Fruit fly (Drosophila melanogaster) whole organism, embryonic: ENCODE results near the gene Doa.

Source experiments
- Adf1 ChIP-seq: fragments of 200-800 bp; sonication (Bioruptor generic); IDR thresholded peaks from 2 replicates; pipeline ENCODE4 v1.3.6; 2022; ENCODE audit warnings: missing biosample characterization, missing genetic modification characterization
- Antp ChIP-seq: fragments of 200-800 bp; sonication (Bioruptor generic); optimal IDR thresholded peaks from 3 replicates; lab custom pipeline; 2016; ENCODE audit warnings: missing biosample characterization, missing genetic modification characterization
- Atf-2 ChIP-seq: fragments of 200-800 bp; sonication (Bioruptor generic); optimal IDR thresholded peaks from 2 replicates; lab custom pipeline; 2016; ENCODE audit warnings: missing biosample characterization, missing genetic modification characterization
- B-H2 ChIP-seq: fragments of 200-800 bp; sonication (Bioruptor generic); optimal IDR thresholded peaks from 2 replicates; lab custom pipeline; 2018; ENCODE audit warnings: missing biosample characterization, mild to moderate bottlenecking, missing genetic modification characterization
- CG11247 ChIP-seq: fragments of 200-800 bp; sonication (Bioruptor generic); IDR thresholded peaks from 2 replicates; pipeline ENCODE4 v1.3.6; 2022; ENCODE audit warnings: missing biosample characterization, missing genetic modification characterization
- CG11456 ChIP-seq: fragments of 200-800 bp; sonication (Bioruptor generic); IDR thresholded peaks from 3 replicates; pipeline ENCODE4 v1.3.6; 2022; ENCODE audit warnings: missing biosample characterization, missing genetic modification characterization
- CG12155 ChIP-seq: fragments of 200-800 bp; sonication (Bioruptor generic); optimal IDR thresholded peaks from 3 replicates; lab custom pipeline; 2016; ENCODE audit warnings: missing biosample characterization, missing genetic modification characterization
- CG12769 ChIP-seq: fragments of 200-800 bp; sonication (Bioruptor generic); optimal IDR thresholded peaks from 2 replicates; lab custom pipeline; 2019; ENCODE audit warnings: missing biosample characterization, mild to moderate bottlenecking, missing genetic modification characterization, moderate library complexity
- CG13287 ChIP-seq: fragments of 200-800 bp; sonication (Bioruptor generic); IDR thresholded peaks from 2 replicates; pipeline ENCODE4 v1.3.6; 2022; ENCODE audit warnings: missing biosample characterization, missing genetic modification characterization; ENCODE audit not compliant: partially characterized antibody
- CG15011 ChIP-seq: fragments of 200-800 bp; sonication (Bioruptor generic); optimal IDR thresholded peaks from 3 replicates; lab custom pipeline; 2018; ENCODE audit warnings: missing biosample characterization, mild to moderate bottlenecking, missing genetic modification characterization
- CG1603 ChIP-seq: fragments of 200-800 bp; sonication (Bioruptor generic); optimal IDR thresholded peaks from 2 replicates; lab custom pipeline; 2019; ENCODE audit warnings: missing biosample characterization, mild to moderate bottlenecking, missing genetic modification characterization, moderate library complexity
- CG16815 ChIP-seq: fragments of 200-800 bp; sonication (Bioruptor generic); optimal IDR thresholded peaks from 3 replicates; lab custom pipeline; 2017; ENCODE audit warnings: missing biosample characterization, mild to moderate bottlenecking, missing genetic modification characterization
- CG16863 ChIP-seq: fragments of 200-800 bp; sonication (Bioruptor generic); optimal IDR thresholded peaks from 3 replicates; lab custom pipeline; 2016; ENCODE audit warnings: missing biosample characterization, missing genetic modification characterization
- CG31224 ChIP-seq: fragments of 200-800 bp; sonication (Bioruptor generic); IDR thresholded peaks from 2 replicates; pipeline ENCODE4 v1.3.6; 2022; ENCODE audit warnings: missing biosample characterization, missing genetic modification characterization
- CG3995 ChIP-seq: fragments of 200-800 bp; sonication (Bioruptor generic); optimal IDR thresholded peaks from 3 replicates; lab custom pipeline; 2016; ENCODE audit warnings: missing biosample characterization, missing genetic modification characterization
- CG4282 ChIP-seq: fragments of 200-800 bp; sonication (Bioruptor generic); optimal IDR thresholded peaks from 2 replicates; lab custom pipeline; 2016; ENCODE audit warnings: missing biosample characterization, missing genetic modification characterization
- CG4707 ChIP-seq: fragments of 200-800 bp; sonication (Bioruptor generic); optimal IDR thresholded peaks from 2 replicates; lab custom pipeline; 2018; ENCODE audit warnings: missing biosample characterization, mild to moderate bottlenecking, missing genetic modification characterization, moderate library complexity
- CG4730 ChIP-seq: fragments of 200-800 bp; sonication (Bioruptor generic); IDR thresholded peaks from 2 replicates; pipeline ENCODE4 v1.3.6; 2022; ENCODE audit warnings: missing biosample characterization, missing genetic modification characterization
- CG7987 ChIP-seq: fragments of 200-800 bp; sonication (Bioruptor generic); optimal IDR thresholded peaks from 2 replicates; lab custom pipeline; 2018; ENCODE audit warnings: missing biosample characterization, mild to moderate bottlenecking, missing genetic modification characterization, moderate library complexity
- CG9817 ChIP-seq: fragments of 200-800 bp; sonication (Bioruptor generic); optimal IDR thresholded peaks from 2 replicates; lab custom pipeline; 2018; ENCODE audit warnings: missing biosample characterization, mild to moderate bottlenecking, missing genetic modification characterization, moderate library complexity
- Dek ChIP-seq: fragments of 200-800 bp; sonication (Bioruptor generic); optimal IDR thresholded peaks from 3 replicates; lab custom pipeline; 2019; ENCODE audit warnings: missing biosample characterization, mild to moderate bottlenecking, missing genetic modification characterization, moderate library complexity
- Doc2 ChIP-seq: fragments of 200-800 bp; sonication (Bioruptor generic); IDR thresholded peaks from 2 replicates; pipeline ENCODE4 v1.3.6; 2022; ENCODE audit warnings: missing biosample characterization, missing genetic modification characterization
- HLH54F ChIP-seq: fragments of 200-800 bp; sonication (Bioruptor generic); optimal IDR thresholded peaks from 3 replicates; lab custom pipeline; 2016; ENCODE audit warnings: missing biosample characterization, missing genetic modification characterization
- Hmr ChIP-seq: fragments of 200-800 bp; sonication (Bioruptor generic); optimal IDR thresholded peaks from 3 replicates; lab custom pipeline; 2017; ENCODE audit warnings: mild to moderate bottlenecking, missing biosample characterization, missing genetic modification reagents, missing genetic modification characterization
- Hmx ChIP-seq: fragments of 200-800 bp; sonication (Bioruptor generic); optimal IDR thresholded peaks from 2 replicates; lab custom pipeline; 2016; ENCODE audit warnings: missing biosample characterization, missing genetic modification characterization
- Hr39 ChIP-seq: fragments of >200 bp; optimal IDR thresholded peaks from 2 replicates; lab custom pipeline; 2017
- MTF-1 ChIP-seq: fragments of 200-800 bp; sonication (Bioruptor generic); optimal IDR thresholded peaks from 2 replicates; lab custom pipeline; 2018; ENCODE audit warnings: missing biosample characterization, mild to moderate bottlenecking, missing genetic modification characterization, borderline replicate concordance
- Neu2 ChIP-seq: fragments of 200-800 bp; sonication (Bioruptor generic); optimal IDR thresholded peaks from 3 replicates; lab custom pipeline; 2016; ENCODE audit warnings: missing biosample characterization, missing genetic modification characterization, borderline replicate concordance
- Sry-δ ChIP-seq: fragments of 200-800 bp; sonication (Bioruptor generic); optimal IDR thresholded peaks from 2 replicates; lab custom pipeline; 2016; ENCODE audit warnings: missing biosample characterization, missing genetic modification characterization
- ash1 ChIP-seq: fragments of 200-800 bp; sonication (Bioruptor generic); optimal IDR thresholded peaks from 2 replicates; lab custom pipeline; 2018; ENCODE audit warnings: missing biosample characterization, mild to moderate bottlenecking, missing genetic modification characterization
- az2 ChIP-seq: fragments of 200-800 bp; sonication (Bioruptor generic); optimal IDR thresholded peaks from 3 replicates; lab custom pipeline; 2016; ENCODE audit warnings: missing biosample characterization, missing genetic modification characterization
- br ChIP-seq: fragments of >200 bp; optimal IDR thresholded peaks from 2 replicates; lab custom pipeline; 2017
- btn ChIP-seq: fragments of 200-800 bp; sonication (Bioruptor generic); optimal IDR thresholded peaks from 2 replicates; lab custom pipeline; 2016; ENCODE audit warnings: missing biosample characterization, missing genetic modification characterization
- chn ChIP-seq: fragments of 200-800 bp; sonication (Bioruptor generic); optimal IDR thresholded peaks from 2 replicates; lab custom pipeline; 2016; ENCODE audit warnings: missing biosample characterization, missing genetic modification characterization
- dmrt11E ChIP-seq: fragments of 200-800 bp; sonication (Bioruptor generic); optimal IDR thresholded peaks from 3 replicates; lab custom pipeline; 2018; ENCODE audit warnings: missing biosample characterization, mild to moderate bottlenecking, missing genetic modification characterization, moderate library complexity
- emc ChIP-seq: fragments of 200-800 bp; sonication (Bioruptor generic); optimal IDR thresholded peaks from 2 replicates; lab custom pipeline; 2016; ENCODE audit warnings: missing biosample characterization, missing genetic modification characterization
- ewg ChIP-seq: fragments of 200-800 bp; sonication (Bioruptor generic); optimal IDR thresholded peaks from 3 replicates; lab custom pipeline; 2017; ENCODE audit warnings: mild to moderate bottlenecking, missing biosample characterization, missing genetic modification reagents, missing genetic modification characterization
- grn ChIP-seq: fragments of 200-800 bp; sonication (Bioruptor generic); optimal IDR thresholded peaks from 3 replicates; lab custom pipeline; 2017; ENCODE audit warnings: missing biosample characterization, missing genetic modification characterization
- kay ChIP-seq: fragments of 200-800 bp; sonication (Bioruptor generic); optimal IDR thresholded peaks from 2 replicates; lab custom pipeline; 2016; ENCODE audit warnings: missing biosample characterization, missing genetic modification characterization
- klu ChIP-seq: fragments of 200-800 bp; sonication (Bioruptor generic); IDR thresholded peaks from 2 replicates; pipeline ENCODE4 v1.3.6; 2022; ENCODE audit warnings: missing biosample characterization, missing genetic modification characterization
- kni ChIP-seq: fragments of 200-800 bp; sonication (Bioruptor generic); optimal IDR thresholded peaks from 3 replicates; lab custom pipeline; 2017; ENCODE audit warnings: mild to moderate bottlenecking, missing biosample characterization, missing genetic modification reagents, missing genetic modification characterization
- maf-S ChIP-seq: fragments of 200-800 bp; sonication (Bioruptor generic); optimal IDR thresholded peaks from 2 replicates; lab custom pipeline; 2016; ENCODE audit warnings: missing biosample characterization, missing genetic modification characterization
- nom ChIP-seq: fragments of 200-800 bp; sonication (Bioruptor generic); optimal IDR thresholded peaks from 2 replicates; lab custom pipeline; 2017; ENCODE audit warnings: missing biosample characterization, missing genetic modification characterization, mild to moderate bottlenecking, moderate library complexity, missing genetic modification reagents
- pan ChIP-seq, 4 experiments: fragments of >200 bp in 3 of 4; fragments of 200-800 bp in 1 of 4; sonication (Bioruptor generic) in 1 of 4; optimal IDR thresholded peaks in 3 of 4; IDR thresholded peaks in 1 of 4; 2 replicates each; pipeline versions ENCODE4 v1.3.6 to Lab custom; 2017 to 2022; ENCODE audit warnings: missing biosample characterization in 2 of 4, missing genetic modification characterization in 2 of 4, mixed read lengths in 1 of 4
- salm ChIP-seq: fragments of 200-800 bp; sonication (Bioruptor generic); optimal IDR thresholded peaks from 2 replicates; lab custom pipeline; 2018; ENCODE audit warnings: missing biosample characterization, mild to moderate bottlenecking, missing genetic modification characterization
- schlank ChIP-seq: fragments of 200-800 bp; sonication (Bioruptor generic); optimal IDR thresholded peaks from 2 replicates; lab custom pipeline; 2018; ENCODE audit warnings: missing biosample characterization, mild to moderate bottlenecking, missing genetic modification characterization
- sd ChIP-seq: fragments of 200-800 bp; sonication (Bioruptor generic); optimal IDR thresholded peaks from 3 replicates; lab custom pipeline; 2018; ENCODE audit warnings: missing biosample characterization, mild to moderate bottlenecking, missing genetic modification characterization, moderate library complexity
- sens ChIP-seq: fragments of 200-800 bp; sonication (Bioruptor generic); peaks from one replicate; lab custom pipeline; 2016; ENCODE audit warnings: missing biosample characterization, missing genetic modification characterization
- sim ChIP-seq: fragments of 200-800 bp; sonication (Bioruptor generic); IDR thresholded peaks from 2 replicates; pipeline ENCODE4 v1.3.6; 2022; ENCODE audit warnings: missing biosample characterization, missing genetic modification characterization
- sima ChIP-seq: fragments of 200-800 bp; sonication (Bioruptor generic); optimal IDR thresholded peaks from 2 replicates; lab custom pipeline; 2016; ENCODE audit warnings: missing biosample characterization, missing genetic modification characterization
- tna ChIP-seq: fragments of 200-800 bp; sonication (Bioruptor generic); IDR thresholded peaks from 2 replicates; pipeline ENCODE4 v1.3.6; 2022; ENCODE audit warnings: missing biosample characterization, missing genetic modification characterization; ENCODE audit not compliant: partially characterized antibody
- ttk ChIP-seq: fragments of 200-800 bp; sonication (Bioruptor generic); IDR thresholded peaks from 2 replicates; pipeline ENCODE4 v2.1.2; 2022; ENCODE audit warnings: missing biosample characterization, missing genetic modification characterization

Gene Doa

DNA sequence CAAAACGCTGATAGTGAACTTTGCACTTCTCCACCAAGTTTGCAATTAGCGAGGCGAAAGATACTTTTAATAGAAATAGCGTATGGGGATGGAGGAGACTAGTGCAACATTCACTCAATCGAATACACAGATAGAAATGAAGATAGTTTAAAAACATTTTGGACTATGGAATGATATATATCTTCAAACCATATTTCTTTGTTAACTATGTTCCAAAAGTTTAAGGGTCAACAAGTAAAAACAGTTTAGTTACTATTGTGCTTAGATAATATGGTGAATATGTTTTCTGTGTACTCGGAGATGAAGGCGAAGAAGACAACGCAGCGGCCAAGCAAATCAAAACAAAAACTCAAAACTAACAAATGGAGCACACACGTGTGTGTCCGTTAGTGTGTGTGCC, 16.3 kb downstream of the Doa start (continued):
- TF ChIP-seq CG16863 (GFP tag; lab: Kevin White, UChicago) (peak; percentile 9), chn (GFP tag; lab: Kevin White, UChicago) (no peak), sd (tag; lab: Kevin White, UChicago) (no peak), CG4707 (GFP tag; lab: Kevin White, UChicago) (no peak), Neu2 (GFP tag; lab: Kevin White, UChicago) (no peak), btn (GFP tag; lab: Kevin White, UChicago) (no peak), CG12155 (no peak), CG4730 (GFP tag; lab: Robert Waterston, UW) (no peak), dmrt11E (peak; percentile 35), kni (GFP tag; lab: Kevin White, UChicago) (no peak), CG11247 (GFP tag; lab: Robert Waterston, UW) (0 out of 2 replicates have a peak, but pooled peaks have one; percentile 16), CG11456 (GFP tag; lab: Robert Waterston, UW) (no peak), sim (GFP tag; lab: Robert Waterston, UW) (no peak), ash1 (GFP tag; lab: Kevin White, UChicago) (no peak), salm (tag; lab: Kevin White, UChicago) (no peak), az2 (GFP tag; lab: Kevin White, UChicago) (peak; percentile 25), kay (GFP tag; lab: Kevin White, UChicago) (no peak), ewg (GFP tag; lab: Kevin White, UChicago) (peak; percentile 23), CG31224 (0 out of 2 replicates have a peak, but pooled peaks have one; percentile 18), schlank (tag; lab: Kevin White, UChicago) (no peak), sens (GFP tag; lab: Kevin White, UChicago) (peak; percentile 91), maf-S (GFP tag; lab: Kevin White, UChicago) (no peak), Hmx (GFP tag; lab: Kevin White, UChicago) (no peak), Sry-δ (no peak), CG12769 (tag; lab: Kevin White, UChicago) (no peak), Antp (GFP tag; lab: Kevin White, UChicago) (peak; percentile 6), CG1603 (tag; lab: Kevin White, UChicago) (peak; percentile 76), CG13287 (GFP tag; lab: Robert Waterston, UW) (no peak), emc (GFP tag; lab: Kevin White, UChicago) (no peak), Dek (tag; lab: Kevin White, UChicago) (no peak), Hr39 (no peak), ttk (no peak), MTF-1 (GFP tag; lab: Kevin White, UChicago) (no peak), grn (GFP tag; lab: Kevin White, UChicago) (no peak), Hmr (no peak), Atf-2 (GFP tag; lab: Kevin White, UChicago) (no peak), Adf1 (GFP tag; lab: Robert Waterston, UW) (no peak), sima (GFP tag; lab: Kevin White, UChicago) (no peak), CG9817 (tag; lab: Kevin White, UChicago) (peak; percentile 21), pan (optimal IDR thresholded peaks at IDR 0.05; lab: Kevin White, UChicago) (no peak), pan (GFP tag; optimal IDR thresholded peaks at IDR 0.05 in 1 of 2, IDR thresholded peaks at IDR 0.05 in 1 of 2) (peak in 1 of 2 experiments; percentile 76), CG16815 (no peak), CG4282 (no peak), CG7987 (GFP tag; lab: Kevin White, UChicago) (no peak), br (lab: Kevin White, UChicago) (no peak), HLH54F (no peak), Doc2 (GFP tag; lab: Robert Waterston, UW) (no peak), CG15011 (GFP tag; lab: Kevin White, UChicago) (no peak), tna (GFP tag; lab: Robert Waterston, UW) (no peak), B-H2 (GFP tag; lab: Kevin White, UChicago) (no peak), CG3995 (GFP tag; lab: Kevin White, UChicago) (no peak), klu (no peak), nom (GFP tag; lab: Kevin White, UChicago) (no peak)
